Worm (Caenorhabditis elegans) whole organism, early embryonic: ENCODE results near the gene hil-1.

ENCODE experiments used
- B0310.2 ChIP-seq: sonication (generic microtip); optimal IDR thresholded peaks from 2 replicates; lab custom pipeline; 2016; ENCODE audit warnings: mild to moderate bottlenecking, missing genetic modification characterization, missing compliant biosample characterization
- F13C5.2 ChIP-seq: sonication (generic microtip); optimal IDR thresholded peaks from 2 replicates; lab custom pipeline; 2017; ENCODE audit warnings: mild to moderate bottlenecking, missing genetic modification characterization, inconsistent platforms, missing compliant biosample characterization
- aly-1 ChIP-seq: sonication (generic microtip); optimal IDR thresholded peaks from 2 replicates; lab custom pipeline; 2016; ENCODE audit warnings: missing genetic modification characterization, missing compliant biosample characterization
- ama-1 ChIP-seq: fragments of 150-350 bp; optimal IDR thresholded peaks from 2 replicates; lab custom pipeline; 2014
- ceh-13 ChIP-seq: fragments of 200-800 bp; sonication (Bioruptor generic); optimal IDR thresholded peaks from 2 replicates; lab custom pipeline; 2018; ENCODE audit warnings: mild to moderate bottlenecking, missing genetic modification characterization, missing compliant biosample characterization
- ceh-36 ChIP-seq: sonication (generic microtip); optimal IDR thresholded peaks from 2 replicates; lab custom pipeline; 2016; ENCODE audit warnings: missing genetic modification characterization, inconsistent platforms, missing compliant biosample characterization
- ets-7 ChIP-seq: sonication (generic microtip); optimal IDR thresholded peaks from 2 replicates; lab custom pipeline; 2016; ENCODE audit warnings: missing genotype, missing genetic modification characterization, missing compliant biosample characterization
- flt-1 ChIP-seq: fragments of 200-800 bp; sonication (Bioruptor generic); IDR thresholded peaks from 2 replicates; pipeline ENCODE4 v1.3.6; 2022; ENCODE audit warnings: missing genetic modification characterization, missing compliant biosample characterization
- hmbx-1 ChIP-seq: sonication (generic microtip); optimal IDR thresholded peaks from 2 replicates; lab custom pipeline; 2016; ENCODE audit warnings: mild to moderate bottlenecking, missing genetic modification characterization, missing compliant biosample characterization
- hmg-4 ChIP-seq: fragments of 200-800 bp; sonication (Bioruptor generic); optimal IDR thresholded peaks from 2 replicates; lab custom pipeline; 2018; ENCODE audit warnings: mild to moderate bottlenecking, missing genetic modification characterization, missing compliant biosample characterization
- hnd-1 ChIP-seq: sonication (generic microtip); optimal IDR thresholded peaks from 2 replicates; lab custom pipeline; 2016; ENCODE audit warnings: missing genetic modification characterization, missing compliant biosample characterization
- pes-1 ChIP-seq: fragments of 200-800 bp; sonication (Bioruptor generic); IDR thresholded peaks from 2 replicates; pipeline ENCODE4 v1.3.6; 2022; ENCODE audit warnings: missing genetic modification reagents, missing genetic modification characterization, missing compliant biosample characterization
- scrt-1 ChIP-seq: fragments of 200-800 bp; sonication (Bioruptor generic); IDR thresholded peaks from 2 replicates; pipeline ENCODE4 v1.3.6; 2022; ENCODE audit warnings: missing genetic modification characterization, missing compliant biosample characterization
- sea-1 ChIP-seq: fragments of 200-800 bp; sonication (Bioruptor generic); conservative IDR thresholded peaks from 2 replicates; pipeline ENCODE4 v1.3.6; 2022; ENCODE audit warnings: missing genetic modification characterization, missing compliant biosample characterization
- tbx-11 ChIP-seq: fragments of 200-800 bp; sonication (Bioruptor generic); IDR thresholded peaks from 2 replicates; pipeline ENCODE4 v1.3.6; 2022; ENCODE audit warnings: missing genetic modification characterization, missing compliant biosample characterization
- tbx-37 ChIP-seq: fragments of 200-800 bp; sonication (Bioruptor generic); conservative IDR thresholded peaks from 2 replicates; pipeline ENCODE4 v1.3.6; 2022; ENCODE audit warnings: missing genetic modification reagents, missing genetic modification characterization, missing compliant biosample characterization
- tra-4 ChIP-seq: sonication (generic microtip); optimal IDR thresholded peaks from 2 replicates; lab custom pipeline; 2017; ENCODE audit warnings: missing genetic modification characterization, missing compliant biosample characterization

hil-1 gene

DNA sequence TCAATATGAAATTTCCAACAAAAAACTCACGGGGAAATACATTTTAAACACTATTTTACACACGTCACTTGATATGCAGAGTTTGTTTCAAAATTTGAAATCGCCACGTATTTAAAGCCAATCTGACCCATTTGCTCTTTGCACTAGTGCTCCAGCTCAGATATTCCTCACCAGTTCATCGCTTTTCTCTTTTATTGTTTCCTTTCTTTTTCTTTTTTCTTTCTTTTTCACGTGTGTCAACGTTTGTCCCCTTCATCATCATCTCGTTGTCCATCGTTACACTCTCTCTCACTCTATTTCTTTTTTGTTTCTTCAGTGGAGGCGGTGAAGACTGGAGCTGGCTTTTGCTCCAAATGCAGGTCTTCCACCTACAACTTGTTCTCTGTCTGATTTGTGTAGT, 35.0 kb downstream of the hil-1 start, which contains the start of gene F02D8.4:
F02D8.4 (plus strand) TSS at position 301 of the 400 bp plus-strand sequence.
- TF ChIP-seq ama-1 (lab: Kevin White, UChicago): no peak
- no peak for TF ChIP-seq sea-1 (GFP tag; lab: Robert Waterston, UW)
- TF ChIP-seq ceh-13: no peak
- no peak for TF ChIP-seq hmg-4 (GFP tag; lab: Kevin White, UChicago)

DNA sequence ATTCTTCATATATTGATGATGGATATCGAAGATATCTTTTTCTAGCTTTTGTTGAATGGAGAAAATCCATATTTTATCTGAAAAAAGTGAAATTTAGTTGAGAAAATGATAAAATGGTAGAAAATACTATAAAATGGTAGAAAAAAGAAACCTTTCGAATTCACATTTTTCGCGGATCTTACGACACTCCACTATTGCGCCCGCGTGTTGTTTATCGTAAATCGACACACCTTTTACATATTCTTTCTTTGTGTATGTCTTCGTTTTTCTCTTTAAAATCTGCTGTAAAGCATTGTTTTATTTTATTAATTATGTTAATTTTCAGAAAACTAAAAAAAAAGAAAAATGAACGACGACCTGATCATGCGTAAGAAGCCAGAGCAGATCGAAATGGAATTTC, 41.3 kb downstream of the hil-1 start, which contains the start of the genes cdt-2 and T01C3.2:
cdt-2 (minus strand) TSS at position 284 of the 400 bp plus-strand sequence.
T01C3.2 (plus strand) TSS at position 326 of the 400 bp plus-strand sequence.
- TF ChIP-seq ceh-13 (no peak), tra-4 (tag; lab: Kevin White, UChicago) (no peak), scrt-1 (GFP tag; lab: Robert Waterston, UW) (no peak)

- no peak for TF ChIP-seq B0310.2
- TF ChIP-seq ets-7: no peak
- no peak for TF ChIP-seq ceh-36 (tag; lab: Kevin White, UChicago)
- no peak for TF ChIP-seq sea-1 (GFP tag; lab: Robert Waterston, UW)
These were observed 41.9 kb downstream of the hil-1 start for ce11 chrV:14991489-14991888.

ce11 chrV:14992627-14993117, 43.1 kb downstream of the hil-1 start, which contains the start of gene T01C3.3:
Gene T01C3.3 (minus strand): TSS chrV:14992677.
- TF ChIP-seq sea-1 (GFP tag; lab: Robert Waterston, UW) (no peak), hmg-4 (GFP tag; lab: Kevin White, UChicago) (no peak), pes-1 (GFP tag; lab: Robert Waterston, UW) (no peak)

ce11 chrV:14993620-14994019, 44.0 kb downstream of the hil-1 start, which contains the start of gene fil-1:
Gene fil-1 (plus strand): TSS chrV:14993838.
- TF ChIP-seq flt-1: no peak
- TF ChIP-seq B0310.2: no peak
- no peak for TF ChIP-seq hmbx-1 (tag; lab: Kevin White, UChicago)
- no peak for TF ChIP-seq tra-4 (tag; lab: Kevin White, UChicago)
- TF ChIP-seq ceh-13: no peak
- no peak for TF ChIP-seq tbx-37 (GFP tag; lab: Robert Waterston, UW)
- no peak for TF ChIP-seq aly-1 (tag; lab: Kevin White, UChicago)
- no peak for TF ChIP-seq ama-1 (lab: Kevin White, UChicago)
- TF ChIP-seq pes-1 (GFP tag; lab: Robert Waterston, UW): no peak

DNA sequence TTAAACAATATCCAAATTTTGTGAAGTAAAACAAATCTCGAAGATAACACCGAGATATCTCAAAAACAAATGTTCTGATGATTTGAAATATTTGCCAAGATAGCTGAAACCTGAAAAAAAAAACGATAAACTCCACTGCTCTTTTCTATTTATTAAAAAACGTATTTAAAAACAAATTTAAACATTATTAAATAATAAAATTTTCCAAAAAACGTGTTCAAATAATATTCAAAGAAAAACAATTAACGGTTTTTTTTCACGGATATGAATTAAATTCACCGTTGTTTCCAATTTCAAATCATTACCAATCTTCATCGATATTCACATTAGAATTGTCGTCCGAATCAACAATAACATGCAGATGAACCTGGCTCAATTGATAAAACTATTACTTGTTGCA, 46.7 kb downstream of the hil-1 start, which contains the start of gene irld-14:
irld-14 (plus strand) TSS at position 301 of the 400 bp plus-strand sequence.
- TF ChIP-seq B0310.2 (no peak), hmbx-1 (tag; lab: Kevin White, UChicago) (no peak), pes-1 (GFP tag; lab: Robert Waterston, UW) (no peak)

- TF ChIP-seq ets-7: no peak
- no peak for TF ChIP-seq ama-1 (lab: Kevin White, UChicago)
- no peak for TF ChIP-seq ceh-13
- TF ChIP-seq hmg-4 (GFP tag; lab: Kevin White, UChicago): no peak
- TF ChIP-seq aly-1 (tag; lab: Kevin White, UChicago): no peak
- no peak for TF ChIP-seq tbx-11 (GFP tag; lab: Robert Waterston, UW)
- no peak for TF ChIP-seq hmbx-1 (tag; lab: Kevin White, UChicago)
- no peak for TF ChIP-seq ceh-36 (tag; lab: Kevin White, UChicago)
- TF ChIP-seq pes-1 (GFP tag; lab: Robert Waterston, UW): no peak
- no peak for TF ChIP-seq scrt-1 (GFP tag; lab: Robert Waterston, UW)
- no peak for TF ChIP-seq tra-4 (tag; lab: Kevin White, UChicago)
- TF ChIP-seq B0310.2: no peak
- no peak for TF ChIP-seq flt-1
- no peak for TF ChIP-seq hnd-1 (tag; lab: Kevin White, UChicago)
- no peak for TF ChIP-seq F13C5.2 (tag; lab: Kevin White, UChicago)
- no peak for TF ChIP-seq tbx-37 (GFP tag; lab: Robert Waterston, UW)
- no peak for TF ChIP-seq sea-1 (GFP tag; lab: Robert Waterston, UW)
These were observed 50.0 kb downstream of the hil-1 start, which contains the start of gene T01C3.11 for ce11 chrV:14999485-15000023. Gene T01C3.11 (plus strand): TSS chrV:14999535.

DNA sequence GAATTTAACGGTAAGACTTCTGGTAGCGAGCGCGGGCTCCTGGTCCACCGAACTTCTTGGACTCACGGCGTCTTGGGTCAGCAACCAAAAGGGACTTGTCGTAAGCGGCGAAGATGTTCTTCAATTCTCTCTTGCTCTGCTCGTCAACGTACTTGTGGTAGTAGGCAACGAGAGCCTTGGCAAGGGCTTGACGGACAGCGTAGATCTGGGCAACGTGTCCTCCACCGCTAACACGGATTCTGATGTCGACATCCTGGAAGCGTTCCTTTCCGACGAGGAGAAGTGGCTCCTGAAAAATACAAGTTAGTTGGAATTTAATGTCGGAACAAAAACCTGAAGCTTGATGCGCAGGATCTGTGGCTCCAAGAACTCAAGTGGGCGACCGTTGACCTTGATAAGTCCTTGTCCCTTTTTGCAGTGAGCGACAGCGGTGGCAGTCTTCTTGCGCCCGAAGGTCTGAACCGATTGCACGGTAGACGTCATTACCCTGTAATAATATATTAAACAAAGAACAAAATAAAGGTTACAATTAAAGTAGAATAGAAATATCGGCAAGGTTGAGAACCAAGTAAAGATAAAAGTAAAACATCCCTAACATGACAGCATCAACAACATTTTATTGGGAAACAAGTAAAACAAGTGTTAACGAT, 50.6 kb downstream of the hil-1 start, which contains the start of gene rps-16:
rps-16 (minus strand) TSS at position 487 of the 650 bp plus-strand sequence.
- no peak for TF ChIP-seq hmg-4 (GFP tag; lab: Kevin White, UChicago)
- no peak for TF ChIP-seq hnd-1 (tag; lab: Kevin White, UChicago)
- no peak for TF ChIP-seq F13C5.2 (tag; lab: Kevin White, UChicago)
- no peak for TF ChIP-seq sea-1 (GFP tag; lab: Robert Waterston, UW)
- TF ChIP-seq ama-1 (lab: Kevin White, UChicago): peak; percentile 33
